Worm (Caenorhabditis elegans) whole organism, mixed stage, embryonic: ENCODE results near the gene R186.8.

Experiments
- elt-1 ChIP-seq: sonication (generic microtip); optimal IDR thresholded peaks from 2 replicates; lab custom pipeline; 2017; ENCODE audit warnings: missing genetic modification characterization, mild to moderate bottlenecking, missing compliant biosample characterization, antibody characterized with exemption, moderate library complexity, borderline replicate concordance; ENCODE audit not compliant: insufficient read depth
- elt-3 ChIP-seq: fragments of 150-350 bp; optimal IDR thresholded peaks from 2 replicates; lab custom pipeline; 2014; ENCODE audit warnings: missing biosample characterization, missing genetic modification characterization
- nhr-12 ChIP-seq: fragments of 150-350 bp; optimal IDR thresholded peaks from 2 replicates; lab custom pipeline; 2014; ENCODE audit warnings: missing biosample characterization, missing genetic modification characterization
- snpc-4 ChIP-seq: fragments of 150-350 bp; optimal IDR thresholded peaks from 2 replicates; lab custom pipeline; 2014; ENCODE audit warnings: missing biosample characterization, missing genetic modification characterization
- unc-120 ChIP-seq: sonication (generic microtip); optimal IDR thresholded peaks from 2 replicates; lab custom pipeline; 2017; ENCODE audit warnings: missing genetic modification characterization, missing compliant biosample characterization; ENCODE audit not compliant: poor library complexity, severe bottlenecking
- unc-62 ChIP-seq: fragments of 150-350 bp; optimal IDR thresholded peaks from 2 replicates; lab custom pipeline; 2014; ENCODE audit warnings: missing biosample characterization, missing genetic modification reagents, missing genetic modification characterization

DNA sequence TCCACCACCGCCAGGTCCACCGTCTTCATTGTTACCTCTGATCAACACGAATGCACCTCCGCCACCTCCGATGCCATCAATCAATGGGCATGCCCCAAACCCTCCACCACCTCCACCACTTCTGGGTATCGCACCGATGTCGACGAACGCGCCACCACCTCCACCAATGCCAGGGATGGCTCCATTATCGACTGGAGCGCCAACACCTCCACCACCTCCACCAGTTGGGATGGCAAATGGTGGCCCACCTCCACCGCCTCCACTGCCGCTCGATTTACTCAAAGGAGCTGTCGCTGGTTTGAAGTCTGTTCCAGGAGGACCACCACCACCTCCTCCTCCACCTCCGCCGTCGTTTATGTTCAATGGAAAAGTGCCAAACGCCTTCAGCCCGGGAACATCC is 36.6 kb upstream of the R186.8 start:
- TF ChIP-seq nhr-12 (tag; lab: Kevin White, UChicago) (no peak), unc-120 (tag; lab: Kevin White, UChicago) (no peak), unc-62 (no peak), elt-3 (tag; lab: Kevin White, UChicago) (no peak), snpc-4 (tag; lab: Kevin White, UChicago) (no peak), elt-1 (no peak)
